Worm (Caenorhabditis elegans): ENCODE results near the gene K05F1.13.
A peak's percentile ranks its signal among the peaks of the same experiment; 100 is the strongest.

Gene K05F1.13

DNA sequence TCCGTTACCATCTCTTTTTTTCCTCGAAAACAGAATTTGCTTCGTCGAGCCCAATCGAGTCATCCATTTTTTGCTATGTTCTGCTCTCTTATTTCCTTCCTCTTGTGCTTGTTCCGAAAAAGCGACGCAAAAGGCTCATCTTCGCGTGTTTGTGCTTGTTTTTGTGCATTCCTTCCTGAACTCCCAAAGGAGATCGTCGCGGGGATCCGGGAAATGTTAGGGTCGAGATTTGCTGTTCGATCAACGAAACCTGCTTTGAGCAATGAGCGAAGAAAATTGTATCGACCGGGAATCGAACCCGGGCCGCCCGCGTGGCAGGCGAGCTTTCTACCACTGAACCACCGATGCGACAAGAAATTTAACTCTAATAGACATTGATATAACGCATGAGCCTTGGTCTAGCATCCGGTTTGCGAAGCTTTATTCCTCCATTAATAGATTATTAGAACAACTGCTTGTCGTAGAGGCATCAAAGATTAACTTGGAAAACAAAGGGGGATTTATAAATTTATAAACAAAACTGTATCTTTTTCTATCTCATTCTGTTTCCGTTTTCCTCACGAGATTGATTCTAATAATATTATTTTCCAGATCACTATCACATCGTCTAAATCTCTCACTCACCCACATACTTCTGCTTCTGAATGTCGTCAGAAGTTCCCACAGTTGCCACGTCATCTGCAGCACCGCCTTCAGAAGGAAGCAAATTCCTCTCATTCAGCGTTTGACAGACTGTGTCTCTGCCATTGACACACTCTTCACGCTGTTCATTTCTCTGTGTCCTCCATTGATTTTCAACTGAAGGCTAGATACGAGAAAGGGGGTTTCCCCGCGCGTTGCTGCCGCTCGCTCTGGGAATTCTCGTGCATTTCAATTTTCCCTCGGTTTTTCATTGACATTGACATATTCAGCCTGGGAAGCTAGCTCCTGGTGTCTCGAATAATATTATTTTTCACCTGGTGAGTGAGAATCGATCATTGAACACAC, 6.7 kb upstream of the K05F1.13 start, which contains the start of gene K05F1.6:
K05F1.6 (plus strand) TSS at position 586 of the 987 bp plus-strand sequence.
- TF ChIP-seq snpc-4 (tag; optimal IDR thresholded peaks at IDR 0.05) (peak; percentile 15), pha-4 (tag; optimal IDR thresholded peaks at IDR 0.05) (peak; percentile 24), lsy-12 (tag; optimal IDR thresholded peaks at IDR 0.05) (peak; percentile 47), lin-39 (tag; optimal IDR thresholded peaks at IDR 0.05) (peak; percentile 81), mml-1 (tag; optimal IDR thresholded peaks at IDR 0.05) (no peak), mdl-1 (tag; optimal IDR thresholded peaks at IDR 0.05) (peak; percentile 3), skn-1 (tag; optimal IDR thresholded peaks at IDR 0.05) (peak; percentile 43), ztf-4 (tag; optimal IDR thresholded peaks at IDR 0.05) (no peak), nhr-43 (tag; optimal IDR thresholded peaks at IDR 0.05; ENCODE audit: poor library complexity, severe bottlenecking) (peak; percentile 24), egl-5 (tag; optimal IDR thresholded peaks at IDR 0.05) (no peak), ceh-28 (tag; optimal IDR thresholded peaks at IDR 0.05) (peak; percentile 26), hmg-11 (tag; optimal IDR thresholded peaks at IDR 0.05) (peak; percentile 37), ceh-82 (tag; optimal IDR thresholded peaks at IDR 0.05) (peak; percentile 25), elt-2 (tag; optimal IDR thresholded peaks at IDR 0.05) (peak; percentile 73), tbx-2 (tag; optimal IDR thresholded peaks at IDR 0.05) (peak; percentile 61), nhr-77 (tag; optimal IDR thresholded peaks at IDR 0.05) (peak; percentile 40), nfya-1 (tag; optimal IDR thresholded peaks at IDR 0.05; ENCODE audit: insufficient read depth) (peak; percentile 47), elt-1 (tag; optimal IDR thresholded peaks at IDR 0.05) (no peak), fos-1 (tag; optimal IDR thresholded peaks at IDR 0.05) (no peak)

DNA sequence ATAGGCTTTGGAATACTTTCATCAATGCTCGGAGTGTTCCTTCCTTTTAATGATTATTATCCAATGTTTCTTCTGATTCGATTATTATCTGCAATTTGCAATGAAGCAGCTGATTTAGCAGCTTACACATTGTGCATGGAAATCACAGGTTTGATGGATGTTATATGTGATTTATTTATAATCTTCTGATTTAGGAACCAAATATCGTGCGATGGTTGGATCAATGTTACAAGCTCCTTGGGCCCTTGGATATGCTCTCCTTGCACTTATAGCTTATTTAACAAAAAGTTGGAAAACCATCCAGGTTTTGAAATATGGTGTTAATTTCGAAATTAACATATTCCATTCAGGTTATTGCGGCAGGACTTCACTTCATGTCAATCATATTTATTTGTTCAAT, 3.4 kb upstream of the K05F1.13 start:
- no peak for TF ChIP-seq ceh-16 (tag; optimal IDR thresholded peaks at IDR 0.05)
- no peak for TF ChIP-seq ama-1 (optimal IDR thresholded peaks at IDR 0.05)
- TF ChIP-seq nhr-77 (tag; optimal IDR thresholded peaks at IDR 0.05) = no peak
- no peak for TF ChIP-seq ceh-9 (tag; optimal IDR thresholded peaks at IDR 0.05)
- TF ChIP-seq ZK546.5 (tag; optimal IDR thresholded peaks at IDR 0.05) = no peak
- no peak for TF ChIP-seq jun-1 (tag; optimal IDR thresholded peaks at IDR 0.05)
- no peak for TF ChIP-seq hmg-11 (tag; optimal IDR thresholded peaks at IDR 0.05)
- TF ChIP-seq lsy-12 (tag; optimal IDR thresholded peaks at IDR 0.05) = no peak
- no peak for TF ChIP-seq egl-27 (tag; optimal IDR thresholded peaks at IDR 0.05)
- no peak for TF ChIP-seq elt-1 (tag; optimal IDR thresholded peaks at IDR 0.05)
- no peak for TF ChIP-seq sea-2 (GFP tag; optimal IDR thresholded peaks at IDR 0.05)
- TF ChIP-seq nhr-12 (tag; optimal IDR thresholded peaks at IDR 0.05) = no peak
- TF ChIP-seq elt-2 (tag; optimal IDR thresholded peaks at IDR 0.05) = no peak
- TF ChIP-seq fkh-2 (tag; optimal IDR thresholded peaks at IDR 0.05) = no peak
- no peak for TF ChIP-seq R02D3.7 (tag; optimal IDR thresholded peaks at IDR 0.05)
- TF ChIP-seq daf-12 (tag; optimal IDR thresholded peaks at IDR 0.05) = no peak
- no peak for TF ChIP-seq egl-5 (tag; optimal IDR thresholded peaks at IDR 0.05)
- TF ChIP-seq nfya-1 (tag; optimal IDR thresholded peaks at IDR 0.05; ENCODE audit: insufficient read depth) = no peak
- no peak for TF ChIP-seq pqm-1 (tag; optimal IDR thresholded peaks at IDR 0.05)
- no peak for TF ChIP-seq lin-15B (tag; optimal IDR thresholded peaks at IDR 0.05)

- TF ChIP-seq fkh-2 (tag; optimal IDR thresholded peaks at IDR 0.05) (no peak), pqm-1 (tag; optimal IDR thresholded peaks at IDR 0.05) (no peak), ceh-16 (tag; optimal IDR thresholded peaks at IDR 0.05) (no peak), nhr-77 (tag; optimal IDR thresholded peaks at IDR 0.05) (no peak), nfya-1 (tag; optimal IDR thresholded peaks at IDR 0.05; ENCODE audit: insufficient read depth) (no peak), nhr-43 (tag; optimal IDR thresholded peaks at IDR 0.05; ENCODE audit: poor library complexity, severe bottlenecking) (no peak), lsy-12 (tag; optimal IDR thresholded peaks at IDR 0.05) (no peak), aly-2 (tag; optimal IDR thresholded peaks at IDR 0.05) (no peak), unc-39 (tag; optimal IDR thresholded peaks at IDR 0.05) (no peak), lin-39 (tag; optimal IDR thresholded peaks at IDR 0.05) (peak; percentile 20), elt-2 (tag; optimal IDR thresholded peaks at IDR 0.05) (no peak), snpc-4 (tag; optimal IDR thresholded peaks at IDR 0.05) (no peak), elt-1 (tag; optimal IDR thresholded peaks at IDR 0.05) (peak; percentile 39), nhr-67 (tag; optimal IDR thresholded peaks at IDR 0.05) (no peak), mdl-1 (tag; optimal IDR thresholded peaks at IDR 0.05) (no peak), egl-5 (tag; optimal IDR thresholded peaks at IDR 0.05) (peak; percentile 70), lin-15B (tag; optimal IDR thresholded peaks at IDR 0.05) (no peak), R02D3.7 (tag; optimal IDR thresholded peaks at IDR 0.05) (no peak), skn-1 (tag; optimal IDR thresholded peaks at IDR 0.05) (no peak)
Observed at ce11 chrII:5790313-5790773, 1.4 kb downstream of the K05F1.13 start, which contains the start of gene lect-2. lect-2 (plus strand) TSS chrII:5790723.

All from whole organism, L3 larva.